Worm (Caenorhabditis elegans) whole organism, L4 larva: Measurements from ENCODE around the gene melo-1.
A peak's percentile ranks its signal among the peaks of the same experiment; 100 is the strongest.

Experiments
- D1046.2 ChIP-seq: fragments of 200-800 bp; sonication (Bioruptor generic); IDR thresholded peaks from 2 replicates; pipeline ENCODE4 v1.3.6; 2022; ENCODE audit warnings: missing genetic modification characterization, missing compliant biosample characterization
- F26F4.8 ChIP-seq: fragments of 200-800 bp; sonication (Bioruptor generic); conservative IDR thresholded peaks from 2 replicates; pipeline ENCODE4 v1.3.6; 2022; ENCODE audit warnings: missing genetic modification characterization, missing compliant biosample characterization
- F37D6.2 ChIP-seq: sonication (generic microtip); optimal IDR thresholded peaks from 2 replicates; lab custom pipeline; 2016; ENCODE audit warnings: mild to moderate bottlenecking, missing genetic modification characterization, missing compliant biosample characterization
- F49E8.2 ChIP-seq: sonication (generic microtip); optimal IDR thresholded peaks from 2 replicates; lab custom pipeline; 2016; ENCODE audit warnings: missing compliant biosample characterization, mild to moderate bottlenecking, missing genetic modification characterization, borderline replicate concordance
- T26A8.4 ChIP-seq: fragments of 200-800 bp; sonication (Bioruptor generic); IDR thresholded peaks from 2 replicates; pipeline ENCODE4 v1.3.6; 2022; ENCODE audit warnings: missing genetic modification characterization, missing compliant biosample characterization
- aha-1 ChIP-seq: fragments of 150-350 bp; peaks from one replicate; lab custom pipeline; 2014; ENCODE audit warnings: missing biosample characterization, missing genetic modification characterization
- ama-1 ChIP-seq: fragments of 150-350 bp; optimal IDR thresholded peaks from 2 replicates; lab custom pipeline; 2014; ENCODE audit warnings: inconsistent platforms, mixed read lengths
- attf-4 ChIP-seq: sonication (generic microtip); optimal IDR thresholded peaks from 3 replicates; lab custom pipeline; 2017; ENCODE audit warnings: missing biosample characterization, missing genetic modification characterization
- ceh-28 ChIP-seq: fragments of 150-350 bp; optimal IDR thresholded peaks from 2 replicates; lab custom pipeline; 2014; ENCODE audit warnings: missing biosample characterization, missing genetic modification reagents, missing genetic modification characterization
- daf-16 ChIP-seq, 3 experiments: sonication (generic microtip); optimal IDR thresholded peaks; 2 replicates each; lab custom pipeline; 2016 to 2017; ENCODE audit warnings: missing genetic modification characterization in 3 of 3, missing genetic modification reagents in 3 of 3, mild to moderate bottlenecking in 2 of 3, missing compliant biosample characterization in 2 of 3, missing biosample characterization in 1 of 3, moderate library complexity in 1 of 3
- dmd-6 ChIP-seq: fragments of 200-800 bp; sonication (Bioruptor generic); IDR thresholded peaks from 2 replicates; pipeline ENCODE4 v1.3.6; 2022; ENCODE audit warnings: missing genetic modification reagents, missing genetic modification characterization, missing compliant biosample characterization
- dpl-1 ChIP-seq: fragments of 150-350 bp; optimal IDR thresholded peaks from 2 replicates; lab custom pipeline; 2014; ENCODE audit warnings: missing biosample characterization, missing genetic modification reagents, missing genetic modification characterization
- dve-1 ChIP-seq: sonication (generic microtip); optimal IDR thresholded peaks from 2 replicates; lab custom pipeline; 2017; ENCODE audit warnings: antibody characterized with exemption, mild to moderate bottlenecking, missing genetic modification characterization, missing compliant biosample characterization; ENCODE audit not compliant: insufficient read depth
- egl-27 ChIP-seq: sonication (generic microtip); optimal IDR thresholded peaks from 3 replicates; lab custom pipeline; 2017; ENCODE audit warnings: missing biosample characterization, missing genetic modification reagents, missing genetic modification characterization
- gei-8 ChIP-seq: fragments of 200-800 bp; sonication (Bioruptor generic); optimal IDR thresholded peaks from 2 replicates; lab custom pipeline; 2018; ENCODE audit warnings: mild to moderate bottlenecking, missing genetic modification characterization, missing compliant biosample characterization
- hif-1 ChIP-seq, 2 experiments: sonication (generic microtip); optimal IDR thresholded peaks; 2 replicates each; lab custom pipeline; 2016 to 2017; ENCODE audit warnings: missing compliant biosample characterization in 2 of 2, missing genetic modification characterization in 2 of 2, missing genetic modification reagents in 2 of 2, missing genotype in 2 of 2, mild to moderate bottlenecking in 1 of 2
- hlh-11 ChIP-seq: fragments of 200-800 bp; sonication (Bioruptor generic); optimal IDR thresholded peaks from 2 replicates; lab custom pipeline; 2018; ENCODE audit warnings: mild to moderate bottlenecking, missing genetic modification characterization, missing compliant biosample characterization
- hlh-30 ChIP-seq: sonication (generic microtip); optimal IDR thresholded peaks from 2 replicates; lab custom pipeline; 2017; ENCODE audit warnings: antibody characterized with exemption, mild to moderate bottlenecking, missing genetic modification characterization, missing compliant biosample characterization; ENCODE audit not compliant: insufficient read depth
- hmg-1.1 ChIP-seq: fragments of 200-800 bp; sonication (Bioruptor generic); IDR thresholded peaks from 2 replicates; pipeline ENCODE4 v1.3.6; 2022; ENCODE audit warnings: missing genetic modification reagents, missing genetic modification characterization, missing compliant biosample characterization
- jun-1 ChIP-seq: fragments of 150-350 bp; optimal IDR thresholded peaks from 2 replicates; lab custom pipeline; 2014; ENCODE audit warnings: missing biosample characterization, missing genetic modification reagents, missing genetic modification characterization
- lin-29 ChIP-seq: fragments of 200-800 bp; sonication (Bioruptor generic); IDR thresholded peaks from 2 replicates; pipeline ENCODE4 v1.3.6; 2022; ENCODE audit warnings: missing genetic modification reagents, missing genetic modification characterization, missing compliant biosample characterization
- lin-38 ChIP-seq: fragments of 200-800 bp; sonication (Bioruptor generic); IDR thresholded peaks from 2 replicates; pipeline ENCODE4 v1.3.6; 2022; ENCODE audit warnings: missing genetic modification reagents, missing genetic modification characterization, missing compliant biosample characterization
- lsy-2 ChIP-seq, 2 experiments: fragments of 150-350 bp in 1 of 2; sonication (generic microtip) in 1 of 2; optimal IDR thresholded peaks; 2 replicates each; lab custom pipeline; 2014 to 2017; ENCODE audit warnings: missing biosample characterization in 2 of 2, missing genetic modification characterization in 2 of 2
- mep-1 ChIP-seq: fragments of 150-350 bp; sonication (generic microtip); optimal IDR thresholded peaks from 3 replicates; lab custom pipeline; 2014; ENCODE audit warnings: missing biosample characterization, missing genetic modification characterization
- mes-2 ChIP-seq: sonication (generic microtip); optimal IDR thresholded peaks from 2 replicates; lab custom pipeline; 2016; ENCODE audit warnings: missing genotype, mild to moderate bottlenecking, missing genetic modification characterization, missing compliant biosample characterization; ENCODE audit not compliant: poor library complexity, severe bottlenecking
- mxl-2 ChIP-seq: fragments of 200-800 bp; sonication (Bioruptor generic); conservative IDR thresholded peaks from 2 replicates; pipeline ENCODE4 v1.3.6; 2022; ENCODE audit warnings: missing genetic modification reagents, missing genetic modification characterization, missing compliant biosample characterization
- nhr-102 ChIP-seq: sonication (generic microtip); optimal IDR thresholded peaks from 2 replicates; lab custom pipeline; 2016; ENCODE audit warnings: mild to moderate bottlenecking, missing genetic modification characterization, moderate library complexity, missing compliant biosample characterization
- nhr-237 ChIP-seq: sonication (generic microtip); optimal IDR thresholded peaks from 2 replicates; lab custom pipeline; 2017; ENCODE audit warnings: missing biosample characterization, missing genetic modification characterization
- nhr-28 ChIP-seq: fragments of 150-350 bp; optimal IDR thresholded peaks from 2 replicates; lab custom pipeline; 2014; ENCODE audit warnings: missing biosample characterization, missing genetic modification characterization
- nhr-41 ChIP-seq: fragments of 200-800 bp; sonication (Bioruptor generic); IDR thresholded peaks from 2 replicates; pipeline ENCODE4 v1.3.6; 2022; ENCODE audit warnings: missing genetic modification reagents, missing genetic modification characterization, missing compliant biosample characterization
- nhr-6 ChIP-seq: fragments of 150-350 bp; optimal IDR thresholded peaks from 2 replicates; lab custom pipeline; 2014; ENCODE audit warnings: missing biosample characterization, missing genetic modification characterization
- php-3 ChIP-seq: fragments of 200-800 bp; sonication (Bioruptor generic); IDR thresholded peaks from 2 replicates; pipeline ENCODE4 v1.3.6; 2022; ENCODE audit warnings: missing genetic modification reagents, missing genetic modification characterization, missing compliant biosample characterization
- pqm-1 ChIP-seq: sonication (generic microtip); optimal IDR thresholded peaks from 2 replicates; lab custom pipeline; 2017; ENCODE audit warnings: missing biosample characterization, missing genetic modification characterization
- sdz-12 ChIP-seq: fragments of 200-800 bp; sonication (Bioruptor generic); optimal IDR thresholded peaks from 2 replicates; lab custom pipeline; 2018; ENCODE audit warnings: mild to moderate bottlenecking, missing genetic modification characterization, missing compliant biosample characterization
- snpc-1.2 ChIP-seq: fragments of 200-800 bp; sonication (Bioruptor generic); IDR thresholded peaks from 2 replicates; pipeline ENCODE4 v1.3.6; 2022; ENCODE audit warnings: missing genetic modification reagents, missing genetic modification characterization, missing compliant biosample characterization
- snpc-4 ChIP-seq: fragments of 150-350 bp; optimal IDR thresholded peaks from 2 replicates; lab custom pipeline; 2014; ENCODE audit warnings: missing biosample characterization, missing genetic modification characterization
- unc-62 ChIP-seq, 3 experiments: fragments of 150-350 bp in 1 of 3; sonication (generic microtip); optimal IDR thresholded peaks in 2 of 3; peaks in 1 of 3; 1 replicate in 1 of 3; 2 replicates in 2 of 3; lab custom pipeline; 2014 to 2017; ENCODE audit warnings: missing biosample characterization in 3 of 3, missing genetic modification characterization in 3 of 3, missing genetic modification reagents in 3 of 3, missing genotype in 1 of 3
- zfp-3 ChIP-seq: fragments of 200-800 bp; sonication (Bioruptor generic); conservative IDR thresholded peaks from 2 replicates; pipeline ENCODE4 v1.3.6; 2022; ENCODE audit warnings: missing genetic modification reagents, missing genetic modification characterization, missing compliant biosample characterization
- ztf-7 ChIP-seq: fragments of 150-350 bp; optimal IDR thresholded peaks from 2 replicates; lab custom pipeline; 2014; ENCODE audit warnings: missing biosample characterization, missing genetic modification characterization

The melo-1 gene

DNA sequence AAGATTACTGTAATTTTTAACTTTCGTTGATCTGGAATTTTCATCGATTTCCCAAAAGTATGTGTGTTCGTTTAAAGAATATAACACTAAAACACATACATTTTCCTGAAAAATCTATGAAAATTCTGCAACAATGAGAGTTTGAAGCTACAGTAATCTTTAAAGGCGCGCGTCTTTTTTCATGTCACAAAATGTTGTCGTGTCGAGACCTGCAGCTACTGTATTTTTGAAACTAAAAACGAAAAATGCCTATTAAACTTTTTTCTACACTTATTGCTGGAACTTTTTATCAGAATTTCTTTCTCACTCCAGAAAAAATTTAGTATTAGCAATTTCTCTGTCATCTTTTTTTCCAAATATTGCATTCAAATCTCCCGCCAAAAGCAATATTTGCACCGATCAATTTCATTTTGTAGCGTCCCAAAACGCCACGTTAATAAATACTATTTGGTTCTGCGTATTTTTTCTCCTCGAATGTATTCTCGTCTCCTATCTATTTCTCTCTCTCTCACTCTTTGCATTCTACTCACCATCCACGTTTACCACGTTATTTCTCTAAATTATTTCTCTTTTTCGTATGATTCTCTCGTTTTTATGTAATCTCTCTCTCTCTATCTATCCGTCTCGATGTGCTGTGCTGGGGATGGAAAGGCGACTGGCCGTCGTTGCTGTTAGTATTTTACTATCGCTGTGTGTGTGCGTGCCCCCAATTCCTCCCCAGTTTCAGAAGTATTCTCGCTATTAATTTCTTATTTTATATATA lies at the start of gene melo-1:
TSS of gene melo-1 (plus strand) at position 658 of the 763 bp plus-strand sequence.
- TF ChIP-seq hlh-30 (tag; lab: Kevin White, UChicago), result peak; percentile 27
- TF ChIP-seq nhr-237, result no peak
- TF ChIP-seq snpc-4, result no peak
- peak; percentile 74 for TF ChIP-seq dve-1
- TF ChIP-seq egl-27, result no peak
- TF ChIP-seq nhr-6, result peak; percentile 26
- TF ChIP-seq lsy-2 (tag; optimal IDR thresholded peaks at IDR 0.05; lab: Kevin White, UChicago), result peak in 1 of 2 experiments; percentile 60
- TF ChIP-seq ama-1, result peak; percentile 13
- no peak for TF ChIP-seq lin-29 (GFP tag; lab: Robert Waterston, UW)
- no peak for TF ChIP-seq D1046.2 (GFP tag; lab: Robert Waterston, UW)
- TF ChIP-seq ztf-7, result peak; percentile 23
- TF ChIP-seq ceh-28, result no peak
- peak; percentile 50 for TF ChIP-seq nhr-28
- no peak for TF ChIP-seq php-3 (GFP tag; lab: Robert Waterston, UW)
- no peak for TF ChIP-seq daf-16 (GFP tag; optimal IDR thresholded peaks at IDR 0.05; lab: Kevin White, UChicago)
- peak; percentile 14 for TF ChIP-seq daf-16 (tag; optimal IDR thresholded peaks at IDR 0.05; lab: Kevin White, UChicago)
- no peak for TF ChIP-seq nhr-41 (GFP tag; lab: Robert Waterston, UW)
- peak; percentile 4 for TF ChIP-seq jun-1 (tag; lab: Kevin White, UChicago)
- no peak for TF ChIP-seq attf-4
- no peak for TF ChIP-seq F49E8.2 (tag; lab: Kevin White, UChicago)
- TF ChIP-seq F26F4.8 (GFP tag; lab: Robert Waterston, UW), result no peak
- TF ChIP-seq nhr-102 (tag; lab: Kevin White, UChicago), result no peak
- no peak for TF ChIP-seq F37D6.2 (tag; lab: Kevin White, UChicago)
- TF ChIP-seq aha-1 (tag; lab: Kevin White, UChicago), result peak; percentile 18
- TF ChIP-seq mep-1 (tag; lab: Kevin White, UChicago), result peak; percentile 47
- TF ChIP-seq T26A8.4 (GFP tag; lab: Robert Waterston, UW), result 0 out of 2 replicates have a peak, but pooled peaks have one; percentile 12
- 0 out of 2 replicates have a peak, but pooled peaks have one; percentile 21 for TF ChIP-seq snpc-1.2 (GFP tag; lab: Robert Waterston, UW)
- peak; percentile 34 for TF ChIP-seq hlh-11 (tag; lab: Kevin White, UChicago)
- no peak for TF ChIP-seq sdz-12 (GFP tag; lab: Kevin White, UChicago)
- TF ChIP-seq mes-2, result peak; percentile 31
- no peak for TF ChIP-seq mxl-2 (GFP tag; lab: Robert Waterston, UW)
- TF ChIP-seq zfp-3 (GFP tag; lab: Robert Waterston, UW), result no peak
- peak; percentile 69 for TF ChIP-seq hmg-1.1 (GFP tag; lab: Robert Waterston, UW)
- TF ChIP-seq dmd-6 (GFP tag; lab: Robert Waterston, UW), result peak; percentile 23; the same call in 1 of the 2 replicates
- TF ChIP-seq dpl-1 (GFP tag; lab: Kevin White, UChicago), result peak; percentile 41
- peak; percentile 18 for TF ChIP-seq pqm-1 (tag; lab: Kevin White, UChicago)
- TF ChIP-seq unc-62 (GFP tag; optimal IDR thresholded peaks at IDR 0.05 in 1 of 2; lab: Kevin White, UChicago), result peak in 1 of 2 experiments; percentile 98
- TF ChIP-seq unc-62 (tag; optimal IDR thresholded peaks at IDR 0.05; lab: Kevin White, UChicago), result no peak
- peak in 1 of 2 experiments; percentile 7 for TF ChIP-seq hif-1 (tag; optimal IDR thresholded peaks at IDR 0.05; lab: Kevin White, UChicago)
- no peak for TF ChIP-seq gei-8 (GFP tag; lab: Kevin White, UChicago)

DNA sequence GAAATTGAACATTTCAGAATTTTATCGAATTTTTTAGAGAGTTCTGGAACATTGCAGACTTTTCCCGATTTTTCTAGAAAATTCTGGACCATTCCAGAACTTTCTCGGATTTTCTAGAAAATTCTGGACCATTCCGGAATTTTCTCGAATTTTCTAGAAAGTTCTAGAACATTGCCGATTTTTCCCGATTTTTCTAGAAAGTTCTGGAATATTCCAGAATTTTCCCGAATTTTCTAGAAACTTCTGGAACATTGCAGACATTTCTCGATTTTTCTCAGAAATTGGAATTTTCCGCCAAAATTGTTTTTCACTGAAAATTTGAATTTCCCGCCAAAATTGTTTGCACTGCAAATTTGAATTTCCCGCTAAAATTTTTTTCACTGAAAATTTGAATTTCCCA lies 46.7 kb upstream of the melo-1 start:
- TF ChIP-seq snpc-1.2 (GFP tag; lab: Robert Waterston, UW), result 0 out of 2 replicates have a peak, but pooled peaks have one; percentile 11
- 0 out of 2 replicates have a peak, but pooled peaks have one; percentile 32 for TF ChIP-seq hmg-1.1 (GFP tag; lab: Robert Waterston, UW)
- TF ChIP-seq lin-38 (GFP tag; lab: Robert Waterston, UW), result peak; percentile 37
